Worm (Caenorhabditis elegans): ENCODE results near the gene mtrr-1.

DNA sequence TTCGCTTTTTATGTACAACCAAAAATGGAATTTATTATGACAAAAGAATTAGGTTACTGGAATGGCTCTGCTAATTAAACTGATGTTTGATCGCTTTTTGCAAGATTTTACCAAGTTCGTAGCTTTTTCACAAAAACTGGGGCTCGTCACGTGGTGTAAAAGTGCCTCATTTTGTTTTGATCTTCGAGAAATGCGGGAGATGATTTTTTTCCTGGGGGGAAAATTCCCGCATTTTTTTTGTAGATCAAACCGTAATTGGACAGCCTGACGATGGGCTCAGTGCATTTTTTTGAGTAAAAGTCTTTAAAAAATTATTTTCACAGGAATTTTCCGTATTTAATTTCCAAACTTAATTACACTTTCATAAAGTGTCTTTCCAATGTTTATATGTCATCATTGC lies 3.4 kb downstream of the mtrr-1 start:
- TF ChIP-seq him-1 (tag; optimal IDR thresholded peaks at IDR 0.05) = no peak
- no peak for TF ChIP-seq dao-5 (tag; optimal IDR thresholded peaks at IDR 0.05)
- TF ChIP-seq W03F9.2 (tag; optimal IDR thresholded peaks at IDR 0.05) = no peak

Data from whole organism, L4/young adult.